Fruit fly (Drosophila melanogaster) whole organism, embryonic: ENCODE data around the gene CG33679.
A peak's percentile ranks its signal among the peaks of the same experiment; 100 is the strongest.

Experiments used
- Abd-B ChIP-seq: fragments of 200-800 bp; sonication (Bioruptor generic); optimal IDR thresholded peaks from 2 replicates; lab custom pipeline; 2018; ENCODE audit warnings: missing biosample characterization, mild to moderate bottlenecking, missing genetic modification characterization, moderate library complexity
- CG11398 ChIP-seq: fragments of 200-800 bp; sonication (Bioruptor generic); optimal IDR thresholded peaks from 2 replicates; lab custom pipeline; 2016; ENCODE audit warnings: missing biosample characterization, missing genetic modification characterization
- CG12299 ChIP-seq: fragments of 200-800 bp; sonication (Bioruptor generic); optimal IDR thresholded peaks from 2 replicates; lab custom pipeline; 2018; ENCODE audit warnings: missing biosample characterization, mild to moderate bottlenecking, missing genetic modification characterization
- CG12942 ChIP-seq: fragments of 200-800 bp; sonication (Bioruptor generic); optimal IDR thresholded peaks from 3 replicates; lab custom pipeline; 2016; ENCODE audit warnings: missing biosample characterization, missing genetic modification characterization
- CG15514 ChIP-seq: fragments of 200-800 bp; sonication (Bioruptor generic); optimal IDR thresholded peaks from 3 replicates; lab custom pipeline; 2017; ENCODE audit warnings: missing biosample characterization, missing genetic modification characterization, mild to moderate bottlenecking, moderate library complexity, missing genetic modification reagents
- CG15601 ChIP-seq: fragments of 200-800 bp; sonication (Bioruptor generic); optimal IDR thresholded peaks from 3 replicates; lab custom pipeline; 2019; ENCODE audit warnings: missing biosample characterization, mild to moderate bottlenecking, missing genetic modification characterization, moderate library complexity
- CG17829 ChIP-seq: fragments of 200-800 bp; optimal IDR thresholded peaks from 2 replicates; lab custom pipeline; 2019; ENCODE audit warnings: missing biosample characterization, mild to moderate bottlenecking, missing genetic modification characterization, moderate library complexity
- CG1832 ChIP-seq: fragments of 200-800 bp; sonication (Bioruptor generic); optimal IDR thresholded peaks from 2 replicates; lab custom pipeline; 2017; ENCODE audit warnings: missing biosample characterization, mild to moderate bottlenecking, missing genetic modification characterization, inconsistent platforms
- CG2129 ChIP-seq: fragments of 200-800 bp; sonication (Bioruptor generic); IDR thresholded peaks from 2 replicates; pipeline ENCODE4 v1.3.6; 2022; ENCODE audit warnings: missing biosample characterization, missing genetic modification characterization; ENCODE audit not compliant: partially characterized antibody
- CG2678 ChIP-seq: fragments of 200-800 bp; sonication (Bioruptor generic); optimal IDR thresholded peaks from 3 replicates; lab custom pipeline; 2019; ENCODE audit warnings: missing biosample characterization, mild to moderate bottlenecking, missing genetic modification characterization, moderate library complexity
- CG30403 ChIP-seq: fragments of 200-800 bp; sonication (Bioruptor generic); optimal IDR thresholded peaks from 3 replicates; lab custom pipeline; 2016; ENCODE audit warnings: missing biosample characterization, missing genetic modification characterization
- CG34376 ChIP-seq: fragments of 200-800 bp; sonication (Bioruptor generic); optimal IDR thresholded peaks from 2 replicates; lab custom pipeline; 2018; ENCODE audit warnings: missing biosample characterization, mild to moderate bottlenecking, missing genetic modification characterization
- CG34422 ChIP-seq: fragments of 200-800 bp; sonication (Bioruptor generic); IDR thresholded peaks from 3 replicates; pipeline ENCODE4 v1.3.6; 2022; ENCODE audit warnings: missing biosample characterization, missing genetic modification characterization
- CG42726 ChIP-seq: fragments of 200-800 bp; sonication (Bioruptor generic); IDR thresholded peaks from 2 replicates; pipeline ENCODE4 v1.3.6; 2022; ENCODE audit warnings: missing biosample characterization, missing genetic modification characterization; ENCODE audit not compliant: partially characterized antibody
- CG4282 ChIP-seq: fragments of 200-800 bp; sonication (Bioruptor generic); optimal IDR thresholded peaks from 2 replicates; lab custom pipeline; 2016; ENCODE audit warnings: missing biosample characterization, missing genetic modification characterization
- CG5953 ChIP-seq: fragments of 200-800 bp; sonication (Bioruptor generic); IDR thresholded peaks from 2 replicates; pipeline ENCODE4 v1.3.6; 2022; ENCODE audit warnings: missing biosample characterization, missing genetic modification characterization
- CG6175 ChIP-seq: fragments of 200-800 bp; sonication (Bioruptor generic); IDR thresholded peaks from 3 replicates; pipeline ENCODE4 v1.3.6; 2022; ENCODE audit warnings: missing biosample characterization, missing genetic modification characterization
- CG8290 ChIP-seq, 3 experiments: fragments of 200-800 bp; sonication (Bioruptor generic); optimal IDR thresholded peaks; 2 replicates each; lab custom pipeline; 2016 to 2019; ENCODE audit warnings: missing biosample characterization in 3 of 3, missing genetic modification characterization in 3 of 3, mild to moderate bottlenecking in 2 of 3, moderate library complexity in 1 of 3
- CG9215 ChIP-seq: fragments of 200-800 bp; sonication (Bioruptor generic); IDR thresholded peaks from 2 replicates; pipeline ENCODE4 v1.3.6; 2022; ENCODE audit warnings: missing biosample characterization, missing genetic modification characterization
- Camta ChIP-seq: fragments of 200-800 bp; sonication (Bioruptor generic); optimal IDR thresholded peaks from 2 replicates; lab custom pipeline; 2016; ENCODE audit warnings: missing biosample characterization, missing genetic modification characterization
- Deaf1 ChIP-seq: fragments of 200-800 bp; optimal IDR thresholded peaks from 3 replicates; lab custom pipeline; 2019; ENCODE audit warnings: missing biosample characterization, mild to moderate bottlenecking, missing genetic modification characterization, moderate library complexity
- Dfd ChIP-seq, 2 experiments: fragments of >200 bp; optimal IDR thresholded peaks; 2 replicates each; lab custom pipeline; 2017; ENCODE audit warnings: missing biosample characterization in 2 of 2, missing genetic modification characterization in 2 of 2
- Dip3 ChIP-seq: fragments of 200-800 bp; sonication (Bioruptor generic); optimal IDR thresholded peaks from 3 replicates; lab custom pipeline; 2016; ENCODE audit warnings: missing biosample characterization, missing genetic modification characterization
- Dp ChIP-seq: fragments of 200-800 bp; sonication (Bioruptor generic); optimal IDR thresholded peaks from 2 replicates; lab custom pipeline; 2018; ENCODE audit warnings: missing biosample characterization, mild to moderate bottlenecking, missing genetic modification characterization, moderate library complexity
- Ets97D ChIP-seq: fragments of 200-800 bp; sonication (Bioruptor generic); optimal IDR thresholded peaks from 3 replicates; lab custom pipeline; 2016; ENCODE audit warnings: missing biosample characterization, missing genetic modification characterization
- H2.0 ChIP-seq: fragments of 200-800 bp; sonication (Bioruptor generic); IDR thresholded peaks from 2 replicates; pipeline ENCODE4 v1.3.6; 2022; ENCODE audit warnings: missing biosample characterization, missing genetic modification characterization
- HmgZ ChIP-seq: fragments of 200-800 bp; sonication (Bioruptor generic); optimal IDR thresholded peaks from 2 replicates; lab custom pipeline; 2018; ENCODE audit warnings: missing biosample characterization, mild to moderate bottlenecking, missing genetic modification characterization
- NC2β ChIP-seq: fragments of 200-800 bp; sonication (Bioruptor generic); optimal IDR thresholded peaks from 2 replicates; lab custom pipeline; 2016; ENCODE audit warnings: missing biosample characterization, missing genetic modification characterization
- Neu2 ChIP-seq: fragments of 200-800 bp; sonication (Bioruptor generic); optimal IDR thresholded peaks from 3 replicates; lab custom pipeline; 2016; ENCODE audit warnings: missing biosample characterization, missing genetic modification characterization, borderline replicate concordance
- Nf-YC ChIP-seq: fragments of 200-800 bp; optimal IDR thresholded peaks from 3 replicates; lab custom pipeline; 2019; ENCODE audit warnings: missing biosample characterization, mild to moderate bottlenecking, missing genetic modification characterization, moderate library complexity
- Opbp ChIP-seq: fragments of 200-800 bp; sonication (Bioruptor generic); IDR thresholded peaks from 3 replicates; pipeline ENCODE4 v1.3.6; 2022; ENCODE audit warnings: missing biosample characterization, missing genetic modification characterization; ENCODE audit not compliant: partially characterized antibody
- al ChIP-seq: fragments of 200-800 bp; sonication (Bioruptor generic); IDR thresholded peaks from 2 replicates; pipeline ENCODE4 v1.3.6; 2022; ENCODE audit warnings: missing biosample characterization, missing genetic modification characterization
- bsh ChIP-seq, 2 experiments: fragments of 200-800 bp; sonication (Bioruptor generic); optimal IDR thresholded peaks; 2 replicates each; lab custom pipeline; 2017 to 2018; ENCODE audit warnings: mild to moderate bottlenecking in 2 of 2, missing biosample characterization in 2 of 2, missing genetic modification characterization in 2 of 2, moderate library complexity in 1 of 2
- dmrt11E ChIP-seq: fragments of 200-800 bp; sonication (Bioruptor generic); optimal IDR thresholded peaks from 3 replicates; lab custom pipeline; 2018; ENCODE audit warnings: missing biosample characterization, mild to moderate bottlenecking, missing genetic modification characterization, moderate library complexity
- fd64A ChIP-seq: fragments of 200-800 bp; sonication (Bioruptor generic); optimal IDR thresholded peaks from 3 replicates; lab custom pipeline; 2018; ENCODE audit warnings: missing biosample characterization, mild to moderate bottlenecking, missing genetic modification characterization
- gce ChIP-seq: fragments of 200-800 bp; sonication (Bioruptor generic); IDR thresholded peaks from 3 replicates; pipeline ENCODE4 v1.3.6; 2022; ENCODE audit warnings: missing biosample characterization, missing genetic modification characterization
- gem ChIP-seq: fragments of 200-800 bp; sonication (Bioruptor generic); optimal IDR thresholded peaks from 2 replicates; lab custom pipeline; 2019; ENCODE audit warnings: missing biosample characterization, mild to moderate bottlenecking, missing genetic modification characterization, moderate library complexity
- hb ChIP-seq: fragments of 200-800 bp; sonication (Bioruptor generic); IDR thresholded peaks from 3 replicates; pipeline ENCODE4 v1.3.6; 2022; ENCODE audit warnings: missing biosample characterization, missing genetic modification characterization; ENCODE audit not compliant: partially characterized antibody
- hbn ChIP-seq: fragments of 200-800 bp; sonication (Bioruptor generic); IDR thresholded peaks from 2 replicates; pipeline ENCODE4 v1.3.6; 2022; ENCODE audit warnings: missing biosample characterization, missing genetic modification characterization; ENCODE audit not compliant: partially characterized antibody
- ind ChIP-seq: fragments of 200-800 bp; sonication (Bioruptor generic); optimal IDR thresholded peaks from 3 replicates; lab custom pipeline; 2016; ENCODE audit warnings: missing biosample characterization, missing genetic modification characterization
- mam ChIP-seq: fragments of 200-800 bp; sonication (Bioruptor generic); optimal IDR thresholded peaks from 3 replicates; lab custom pipeline; 2016; ENCODE audit warnings: missing biosample characterization, missing genetic modification characterization
- pita ChIP-seq: fragments of 200-800 bp; sonication (Bioruptor generic); optimal IDR thresholded peaks from 2 replicates; lab custom pipeline; 2017; ENCODE audit warnings: missing biosample characterization, mild to moderate bottlenecking, missing genetic modification characterization
- pros ChIP-seq: fragments of 200-800 bp; sonication (Bioruptor generic); optimal IDR thresholded peaks from 3 replicates; lab custom pipeline; 2019; ENCODE audit warnings: missing biosample characterization, mild to moderate bottlenecking, missing genetic modification characterization, moderate library complexity
- psq ChIP-seq: fragments of 200-800 bp; sonication (Bioruptor generic); optimal IDR thresholded peaks from 2 replicates; lab custom pipeline; 2017; ENCODE audit warnings: missing biosample characterization, missing genetic modification characterization
- sens ChIP-seq: fragments of 200-800 bp; sonication (Bioruptor generic); peaks from one replicate; lab custom pipeline; 2016; ENCODE audit warnings: missing biosample characterization, missing genetic modification characterization
- sens-2 ChIP-seq: fragments of 200-800 bp; sonication (Bioruptor generic); IDR thresholded peaks from 2 replicates; pipeline ENCODE4 v1.3.6; 2022; ENCODE audit warnings: missing biosample characterization, missing genetic modification characterization
- shn ChIP-seq: fragments of 200-800 bp; sonication (Bioruptor generic); optimal IDR thresholded peaks from 3 replicates; lab custom pipeline; 2016; ENCODE audit warnings: missing biosample characterization, missing genetic modification characterization
- sqz ChIP-seq: fragments of 200-800 bp; sonication (Bioruptor generic); optimal IDR thresholded peaks from 3 replicates; lab custom pipeline; 2018; ENCODE audit warnings: missing biosample characterization, mild to moderate bottlenecking, missing genetic modification characterization
- ttk ChIP-seq: fragments of 200-800 bp; sonication (Bioruptor generic); IDR thresholded peaks from 2 replicates; pipeline ENCODE4 v2.1.2; 2022; ENCODE audit warnings: missing biosample characterization, missing genetic modification characterization
- unpg ChIP-seq: fragments of 200-800 bp; sonication (Bioruptor generic); optimal IDR thresholded peaks from 3 replicates; lab custom pipeline; 2018; ENCODE audit warnings: missing biosample characterization, mild to moderate bottlenecking, missing genetic modification characterization, moderate library complexity

The CG33679 gene

DNA sequence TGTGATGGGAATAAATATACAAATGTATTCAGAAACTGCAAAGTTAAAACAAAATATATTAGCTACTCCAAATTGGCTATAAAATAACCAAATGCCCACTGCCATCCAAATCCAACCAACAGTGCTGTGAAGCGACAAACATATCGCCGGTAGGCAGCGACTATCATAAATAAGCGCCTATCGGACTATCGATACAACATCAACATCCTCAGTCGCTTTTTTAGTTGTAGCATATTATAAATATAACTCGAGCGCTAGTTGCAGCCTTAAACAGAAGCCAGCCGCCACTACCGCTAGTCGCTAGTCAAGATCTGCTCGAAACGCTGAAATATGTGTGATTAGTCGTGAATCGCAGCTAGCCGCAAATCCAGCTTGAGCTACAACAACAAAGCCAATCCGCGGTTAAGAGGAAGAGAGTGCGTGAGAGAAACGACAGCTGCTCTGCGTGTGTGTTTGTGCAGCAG lies 18.8 kb upstream of the CG33679 start (continued):
- TF ChIP-seq bsh (GFP tag; optimal IDR thresholded peaks at IDR 0.05; lab: Kevin White, UChicago), result no peak
- no peak for TF ChIP-seq CG2678
- TF ChIP-seq Camta (GFP tag; lab: Kevin White, UChicago), result peak; percentile 15
- TF ChIP-seq CG9215, result no peak
- TF ChIP-seq CG6175 (GFP tag; lab: Robert Waterston, UW), result no peak
- peak; percentile 37 for TF ChIP-seq Dip3 (GFP tag; lab: Kevin White, UChicago)
- peak; percentile 58 for TF ChIP-seq CG15514
- no peak for TF ChIP-seq sens-2 (GFP tag; lab: Robert Waterston, UW)
- peak; percentile 17 for TF ChIP-seq CG8290 (GFP tag; optimal IDR thresholded peaks at IDR 0.05; lab: Kevin White, UChicago)
- TF ChIP-seq CG8290 (tag; optimal IDR thresholded peaks at IDR 0.05; lab: Kevin White, UChicago), result no peak
- peak; percentile 79 for TF ChIP-seq CG34422 (GFP tag; lab: Robert Waterston, UW)
- TF ChIP-seq CG42726 (GFP tag; lab: Robert Waterston, UW), result peak; percentile 95
- TF ChIP-seq Dfd (GFP tag; optimal IDR thresholded peaks at IDR 0.05; lab: Kevin White, UChicago), result no peak
- TF ChIP-seq CG11398 (GFP tag; lab: Kevin White, UChicago), result no peak
- TF ChIP-seq gce (GFP tag; lab: Robert Waterston, UW), result no peak
- TF ChIP-seq sqz (GFP tag; lab: Kevin White, UChicago), result no peak
- TF ChIP-seq fd64A, result no peak
- TF ChIP-seq HmgZ (tag; lab: Kevin White, UChicago), result peak; percentile 65
- peak; percentile 70 for TF ChIP-seq CG2129
- no peak; the same call in 1 of the 2 replicates for TF ChIP-seq H2.0 (GFP tag; lab: Robert Waterston, UW)
- peak; percentile 84 for TF ChIP-seq Ets97D (GFP tag; lab: Kevin White, UChicago)
- peak; percentile 21 for TF ChIP-seq CG4282 (GFP tag; lab: Kevin White, UChicago)
- TF ChIP-seq CG30403 (GFP tag; lab: Kevin White, UChicago), result peak; percentile 17
- TF ChIP-seq CG15601, result peak; percentile 32
- TF ChIP-seq psq (GFP tag; lab: Kevin White, UChicago), result no peak
- TF ChIP-seq Neu2, result no peak
- TF ChIP-seq pros, result no peak
- no peak for TF ChIP-seq CG12942 (GFP tag; lab: Kevin White, UChicago)
- TF ChIP-seq ind (GFP tag; lab: Kevin White, UChicago), result peak; percentile 15
- peak; percentile 82 for TF ChIP-seq sens (GFP tag; lab: Kevin White, UChicago)
- TF ChIP-seq hbn (GFP tag; lab: Robert Waterston, UW), result peak; percentile 65
- peak; percentile 25 for TF ChIP-seq Dp
- TF ChIP-seq NC2β (GFP tag; lab: Kevin White, UChicago), result peak; percentile 13
- TF ChIP-seq pita, result no peak
- peak; percentile 8 for TF ChIP-seq CG34376 (GFP tag; lab: Kevin White, UChicago)
- no peak for TF ChIP-seq CG1832
- peak; percentile 39 for TF ChIP-seq shn (GFP tag; lab: Kevin White, UChicago)
- peak; percentile 86 for TF ChIP-seq hb (GFP tag; lab: Robert Waterston, UW)
- no peak for TF ChIP-seq ttk (GFP tag; lab: Robert Waterston, UW)
- TF ChIP-seq mam, result peak; percentile 46
- TF ChIP-seq Deaf1 (tag; lab: Kevin White, UChicago), result no peak
- TF ChIP-seq al (GFP tag; lab: Robert Waterston, UW), result 0 out of 2 replicates have a peak, but pooled peaks have one; percentile 12
- no peak for TF ChIP-seq CG5953
- TF ChIP-seq unpg (GFP tag; lab: Kevin White, UChicago), result no peak
- TF ChIP-seq CG17829 (tag; lab: Kevin White, UChicago), result no peak
- no peak for TF ChIP-seq CG12299 (tag; lab: Kevin White, UChicago)
- TF ChIP-seq gem (tag; lab: Kevin White, UChicago), result no peak
- TF ChIP-seq Abd-B (GFP tag; lab: Kevin White, UChicago), result no peak
- TF ChIP-seq Nf-YC (tag; lab: Kevin White, UChicago), result no peak
- TF ChIP-seq dmrt11E (tag; lab: Kevin White, UChicago), result peak; percentile 24
- TF ChIP-seq Opbp (GFP tag; lab: Robert Waterston, UW), result peak; percentile 93
